Worm (Caenorhabditis elegans): ENCODE data around the gene C48B4.3.

The C48B4.3 gene

DNA sequence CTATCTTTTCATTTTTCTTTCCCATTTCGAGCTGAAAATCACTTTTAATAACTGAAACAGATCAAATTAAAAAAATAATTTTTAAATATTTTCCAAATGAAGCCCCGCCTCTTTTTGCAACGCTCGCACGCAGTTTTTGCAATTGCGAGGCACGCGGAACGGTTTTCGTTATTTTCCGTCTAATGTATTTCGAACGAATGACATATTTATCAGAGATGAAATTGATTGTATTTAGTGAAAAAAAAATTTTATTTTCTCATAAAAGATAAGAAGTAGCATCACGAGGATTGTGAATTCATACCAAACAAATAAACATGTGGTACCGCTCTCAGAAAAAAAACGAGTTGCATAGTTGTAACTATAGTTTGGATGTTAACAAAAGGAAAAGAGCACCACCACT, 47.7 kb upstream of the C48B4.3 start, which contains the start of gene rpac-19 (continued):
- TF ChIP-seq nhr-77 (tag; optimal IDR thresholded peaks at IDR 0.05): no peak
- TF ChIP-seq unc-55 (GFP tag; optimal IDR thresholded peaks at IDR 0.05): peak; percentile 57
- TF ChIP-seq sem-4 (tag; optimal IDR thresholded peaks at IDR 0.05): peak; percentile 77
- no peak for TF ChIP-seq unc-39 (tag; optimal IDR thresholded peaks at IDR 0.05)
- no peak for TF ChIP-seq mab-5 (tag; optimal IDR thresholded peaks at IDR 0.05)
- TF ChIP-seq sma-9 (GFP tag; optimal IDR thresholded peaks at IDR 0.05): peak; percentile 69
- no peak for TF ChIP-seq sma-9 (tag; optimal IDR thresholded peaks at IDR 0.05)
- TF ChIP-seq ceh-16 (tag; optimal IDR thresholded peaks at IDR 0.05): no peak
- TF ChIP-seq unc-62 (GFP tag; optimal IDR thresholded peaks at IDR 0.05): no peak
- no peak for TF ChIP-seq alr-1 (tag; optimal IDR thresholded peaks at IDR 0.05)

- TF ChIP-seq ZK546.5 (tag; optimal IDR thresholded peaks at IDR 0.05) (no peak), egl-27 (tag; optimal IDR thresholded peaks at IDR 0.05) (no peak), zag-1 (tag; optimal IDR thresholded peaks at IDR 0.05) (no peak), dmd-4 (tag; optimal IDR thresholded peaks at IDR 0.05) (no peak), alr-1 (tag; optimal IDR thresholded peaks at IDR 0.05) (no peak), lin-11 (tag; optimal IDR thresholded peaks at IDR 0.05) (no peak), nhr-129 (tag; optimal IDR thresholded peaks at IDR 0.05) (no peak), gmeb-1 (tag; optimal IDR thresholded peaks at IDR 0.05) (no peak), ceh-82 (tag; optimal IDR thresholded peaks at IDR 0.05) (no peak), unc-55 (GFP tag; optimal IDR thresholded peaks at IDR 0.05) (no peak), F13H6.1 (tag; optimal IDR thresholded peaks at IDR 0.05) (no peak), unc-39 (tag; optimal IDR thresholded peaks at IDR 0.05) (no peak), nhr-11 (tag; optimal IDR thresholded peaks at IDR 0.05) (no peak), elt-3 (tag; optimal IDR thresholded peaks at IDR 0.05) (no peak)
Measured at ce11 chrIII:9629054-9629453, 46.9 kb upstream of the C48B4.3 start, which contains the start of gene tbg-1. tbg-1 (minus strand) TSS chrIII:9629154.

DNA sequence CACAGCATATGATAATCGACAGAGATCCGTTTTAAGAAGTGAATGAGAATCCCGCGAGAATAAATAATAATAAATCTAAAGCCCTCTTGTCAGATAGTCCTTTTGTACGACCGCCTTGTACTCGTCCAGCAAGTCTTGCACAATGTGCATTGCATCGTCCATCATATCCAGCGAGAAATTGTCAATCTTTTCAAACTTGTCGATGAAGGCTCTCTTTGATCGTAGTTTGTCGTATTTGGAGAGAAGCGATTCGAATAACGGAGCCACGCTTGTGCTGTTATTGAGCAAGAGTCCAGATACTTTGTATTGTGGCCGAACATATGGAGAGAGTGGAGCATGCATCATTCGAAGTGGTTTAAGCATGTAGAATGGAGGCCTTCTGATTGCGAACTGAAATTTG, 44.4 kb upstream of the C48B4.3 start:
- TF ChIP-seq nhr-11 (tag; optimal IDR thresholded peaks at IDR 0.05) (no peak), sem-4 (tag; optimal IDR thresholded peaks at IDR 0.05) (no peak), ztf-4 (tag; optimal IDR thresholded peaks at IDR 0.05) (peak; percentile 3), nhr-77 (tag; optimal IDR thresholded peaks at IDR 0.05) (no peak), nhr-129 (tag; optimal IDR thresholded peaks at IDR 0.05) (peak; percentile 4), ztf-1 (GFP tag; conservative IDR thresholded peaks at IDR 0.05) (no peak)

- TF ChIP-seq peb-1 (tag; optimal IDR thresholded peaks at IDR 0.05) (no peak), unc-55 (GFP tag; optimal IDR thresholded peaks at IDR 0.05) (no peak), sma-3 (GFP tag; optimal IDR thresholded peaks at IDR 0.05) (no peak), alr-1 (tag; optimal IDR thresholded peaks at IDR 0.05) (no peak), lsy-2 (tag; optimal IDR thresholded peaks at IDR 0.05) (no peak), crh-2 (tag; optimal IDR thresholded peaks at IDR 0.05) (no peak), aly-2 (tag; optimal IDR thresholded peaks at IDR 0.05) (no peak), ceh-82 (tag; optimal IDR thresholded peaks at IDR 0.05) (no peak), unc-39 (tag; optimal IDR thresholded peaks at IDR 0.05) (no peak), ZK546.5 (tag; optimal IDR thresholded peaks at IDR 0.05) (no peak), unc-62 (GFP tag; optimal IDR thresholded peaks at IDR 0.05) (no peak), snpc-4 (tag; optimal IDR thresholded peaks at IDR 0.05) (no peak), dmd-4 (tag; optimal IDR thresholded peaks at IDR 0.05) (no peak), mab-5 (tag; optimal IDR thresholded peaks at IDR 0.05) (no peak), nhr-6 (tag; optimal IDR thresholded peaks at IDR 0.05) (no peak)
Measured at ce11 chrIII:9623460-9623859, 41.3 kb upstream of the C48B4.3 start.

DNA sequence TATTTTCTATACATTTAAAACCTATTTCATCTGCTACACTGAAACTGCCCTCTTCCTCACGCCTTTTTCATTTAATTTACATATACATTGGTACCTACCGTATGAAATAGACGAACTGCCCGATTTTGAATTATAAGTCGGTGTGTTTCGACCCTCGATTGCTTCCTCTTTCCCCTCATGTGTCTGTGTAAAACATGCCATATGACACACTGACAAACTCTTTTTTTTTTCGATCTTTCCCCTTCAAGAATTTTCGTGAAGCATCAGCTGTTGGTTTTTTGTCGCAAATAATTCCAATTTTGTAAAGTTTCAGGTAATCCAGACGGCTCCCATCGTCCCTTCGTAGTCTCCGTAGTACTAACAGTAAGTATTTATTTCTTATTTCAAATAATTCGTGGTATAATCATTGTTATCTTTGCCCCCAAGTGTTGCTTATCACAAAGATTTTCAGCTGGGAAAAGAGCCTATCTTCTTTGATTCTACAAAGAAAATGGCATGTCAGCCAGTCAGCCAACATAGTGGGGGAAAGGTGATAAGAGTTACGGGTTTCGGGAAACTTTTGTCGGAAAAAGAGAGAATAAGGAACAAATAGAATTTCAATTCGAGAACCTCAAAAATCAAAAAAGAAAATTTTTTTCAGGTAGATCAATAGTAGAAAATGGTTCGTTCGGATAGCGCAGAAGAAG, 39.8 kb upstream of the C48B4.3 start:
- TF ChIP-seq ztf-4 (tag; optimal IDR thresholded peaks at IDR 0.05) (no peak), sma-9 (GFP tag; optimal IDR thresholded peaks at IDR 0.05) (peak; percentile 29), sma-9 (tag; optimal IDR thresholded peaks at IDR 0.05) (no peak), fos-1 (tag; optimal IDR thresholded peaks at IDR 0.05) (peak; percentile 87), F13H6.1 (tag; optimal IDR thresholded peaks at IDR 0.05) (peak; percentile 25), crh-2 (tag; optimal IDR thresholded peaks at IDR 0.05) (peak; percentile 27), unc-55 (GFP tag; optimal IDR thresholded peaks at IDR 0.05) (no peak), gmeb-1 (tag; optimal IDR thresholded peaks at IDR 0.05) (no peak), nhr-129 (tag; optimal IDR thresholded peaks at IDR 0.05) (peak; percentile 25)

DNA sequence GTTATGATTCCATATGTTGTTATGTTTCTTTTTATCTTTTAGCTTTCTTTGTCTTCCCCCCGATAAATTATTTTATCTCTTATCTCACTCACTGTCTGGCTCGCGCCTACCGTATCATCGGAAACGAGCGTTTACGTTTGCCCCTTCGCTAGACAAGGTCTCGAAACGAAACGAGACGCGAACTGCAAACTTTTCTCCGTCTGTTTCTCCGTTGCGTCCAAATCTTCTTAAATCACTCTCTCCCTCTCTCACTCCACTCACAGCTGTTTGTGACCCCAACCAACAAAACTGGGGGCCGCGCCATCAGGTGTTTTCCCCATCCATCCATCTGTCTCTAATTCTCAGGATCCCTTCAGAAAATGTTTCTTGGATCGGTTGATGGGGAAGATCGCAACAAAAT, 38.0 kb upstream of the C48B4.3 start:
- no peak for TF ChIP-seq lin-11 (tag; optimal IDR thresholded peaks at IDR 0.05)
- no peak for TF ChIP-seq nhr-6 (tag; optimal IDR thresholded peaks at IDR 0.05)
- TF ChIP-seq C34F6.9 (tag; optimal IDR thresholded peaks at IDR 0.05): peak; percentile 30
- TF ChIP-seq F13H6.1 (tag; optimal IDR thresholded peaks at IDR 0.05): peak; percentile 82
- TF ChIP-seq blmp-1 (tag; optimal IDR thresholded peaks at IDR 0.05; ENCODE audit: insufficient read depth): peak; percentile 26
- no peak for TF ChIP-seq zag-1 (tag; optimal IDR thresholded peaks at IDR 0.05)
- no peak for TF ChIP-seq lin-39 (tag; optimal IDR thresholded peaks at IDR 0.05)
- no peak for TF ChIP-seq aly-2 (tag; optimal IDR thresholded peaks at IDR 0.05)
- peak; percentile 38 for TF ChIP-seq egl-27 (tag; optimal IDR thresholded peaks at IDR 0.05)
- TF ChIP-seq sma-9 (GFP tag; optimal IDR thresholded peaks at IDR 0.05): peak; percentile 81
- TF ChIP-seq sma-9 (tag; optimal IDR thresholded peaks at IDR 0.05): no peak
- no peak for TF ChIP-seq skn-1 (tag; optimal IDR thresholded peaks at IDR 0.05)
- no peak for TF ChIP-seq nhr-10 (tag; optimal IDR thresholded peaks at IDR 0.05)
- TF ChIP-seq ztf-1 (GFP tag; conservative IDR thresholded peaks at IDR 0.05): no peak
- no peak for TF ChIP-seq elt-1 (tag; optimal IDR thresholded peaks at IDR 0.05)
- TF ChIP-seq lsy-2 (tag; optimal IDR thresholded peaks at IDR 0.05): peak in 1 of 2 experiments; percentile 22
- TF ChIP-seq ztf-4 (tag; optimal IDR thresholded peaks at IDR 0.05): no peak
- TF ChIP-seq ceh-82 (tag; optimal IDR thresholded peaks at IDR 0.05): no peak
- peak; percentile 1 for TF ChIP-seq ama-1 (optimal IDR thresholded peaks at IDR 0.05)
- TF ChIP-seq Y55F3AM.14 (GFP tag; optimal IDR thresholded peaks at IDR 0.05): no peak
- peak; percentile 54 for TF ChIP-seq fos-1 (tag; optimal IDR thresholded peaks at IDR 0.05)
- no peak for TF ChIP-seq gmeb-1 (tag; optimal IDR thresholded peaks at IDR 0.05)
